Worm (Caenorhabditis elegans) whole organism, early embryonic: ENCODE measurements around the gene Y116F11A.6.

Source experiments
- aly-1 ChIP-seq: sonication (generic microtip); optimal IDR thresholded peaks from 2 replicates; lab custom pipeline; 2016; ENCODE audit warnings: missing genetic modification characterization, missing compliant biosample characterization
- sea-1 ChIP-seq: fragments of 200-800 bp; sonication (Bioruptor generic); conservative IDR thresholded peaks from 2 replicates; pipeline ENCODE4 v1.3.6; 2022; ENCODE audit warnings: missing genetic modification characterization, missing compliant biosample characterization

ce11 chrV:19672357-19672756 lies 47.0 kb upstream of the Y116F11A.6 start:
- TF ChIP-seq aly-1 (tag; lab: Kevin White, UChicago) (no peak), sea-1 (GFP tag; lab: Robert Waterston, UW) (no peak)
